Fruit fly (Drosophila melanogaster) whole organism: ENCODE results near the gene CG17931.

Experiments used
- EcR ChIP-seq, 2 experiments: fragments of >200 bp; optimal IDR thresholded peaks; 2 replicates each; lab custom pipeline; 2017; ENCODE audit warnings: missing biosample characterization in 2 of 2, missing genetic modification characterization in 2 of 2, missing genetic modification reagents in 2 of 2
- pan ChIP-seq: fragments of >200 bp; optimal IDR thresholded peaks from 2 replicates; lab custom pipeline; 2017

DNA sequence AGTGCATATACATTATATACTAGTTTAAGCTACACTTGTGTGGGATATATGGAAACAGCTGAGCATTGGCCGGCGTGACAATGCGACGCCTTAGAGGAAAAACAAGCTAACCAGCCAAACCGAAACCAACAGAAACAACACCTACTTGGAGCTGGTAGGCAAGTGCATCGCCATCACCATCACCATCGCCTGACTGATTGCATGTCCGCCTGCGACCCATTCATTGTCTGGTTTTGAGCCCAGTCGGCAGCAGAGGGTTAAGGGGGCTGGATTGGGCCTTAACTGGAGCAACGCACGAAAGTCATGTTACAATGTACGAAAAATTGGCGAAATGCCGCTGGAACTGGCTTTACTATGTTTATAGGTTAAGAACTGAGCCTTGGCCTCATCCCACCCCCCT lies 27.8 kb upstream of the CG17931 start:
- no peak for TF ChIP-seq EcR (GFP tag; optimal IDR thresholded peaks at IDR 0.05; lab: Kevin White, UChicago)
- no peak for TF ChIP-seq pan (lab: Kevin White, UChicago)
